Worm (Caenorhabditis elegans): ENCODE measurements around the gene M60.7.

DNA sequence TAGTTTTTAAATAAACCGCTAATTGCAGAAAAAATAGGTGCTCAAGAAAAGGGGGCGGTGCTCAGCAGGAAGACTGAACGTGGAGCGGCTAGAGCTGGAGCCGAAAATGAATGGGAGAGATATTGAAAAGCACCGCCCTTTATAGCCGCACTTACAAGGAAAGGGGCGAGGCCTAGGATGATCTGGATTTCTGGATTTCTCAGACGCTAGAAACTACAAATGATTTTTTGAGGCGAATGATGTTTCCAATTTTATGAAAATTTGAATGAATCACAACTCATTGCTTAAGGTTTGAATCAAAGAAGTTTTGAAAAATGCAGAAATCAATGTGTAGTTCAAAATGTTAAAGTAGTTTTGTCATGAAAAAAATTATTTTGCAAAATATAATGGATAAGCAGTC lies 36.1 kb downstream of the M60.7 start, which contains the start of gene K02A6.2:
- TF ChIP-seq nhr-120 (GFP tag; IDR thresholded peaks at IDR 0.05) = no peak
- TF ChIP-seq ztf-26 (tag; optimal IDR thresholded peaks at IDR 0.05) = no peak
- no peak for TF ChIP-seq lsl-1 (GFP tag; optimal IDR thresholded peaks at IDR 0.05)
- no peak for TF ChIP-seq ama-1 (optimal IDR thresholded peaks at IDR 0.05)
- no peak for TF ChIP-seq ama-1 (GFP tag; optimal IDR thresholded peaks at IDR 0.05)
- TF ChIP-seq dpff-1 (tag; optimal IDR thresholded peaks at IDR 0.05) = no peak
- TF ChIP-seq sptf-2 (GFP tag; optimal IDR thresholded peaks at IDR 0.05) = no peak
- TF ChIP-seq F33H1.4 (GFP tag; IDR thresholded peaks at IDR 0.05) = no peak
- no peak for TF ChIP-seq die-1 (tag; optimal IDR thresholded peaks at IDR 0.05)
- no peak for TF ChIP-seq unc-62 (GFP tag; optimal IDR thresholded peaks at IDR 0.05)
